Worm (Caenorhabditis elegans) whole organism, L4 larva: Measurements from ENCODE around the gene B0365.9.

Experiments
- R02D3.7 ChIP-seq: fragments of 150-350 bp; sonication (generic microtip); optimal IDR thresholded peaks from 3 replicates; lab custom pipeline; 2014; ENCODE audit warnings: missing biosample characterization, missing genetic modification characterization
- egl-27 ChIP-seq: sonication (generic microtip); optimal IDR thresholded peaks from 3 replicates; lab custom pipeline; 2017; ENCODE audit warnings: missing biosample characterization, missing genetic modification reagents, missing genetic modification characterization
- lin-39 ChIP-seq: fragments of 150-350 bp; optimal IDR thresholded peaks from 2 replicates; lab custom pipeline; 2014; ENCODE audit warnings: missing biosample characterization, missing genetic modification reagents, missing genetic modification characterization
- mep-1 ChIP-seq: fragments of 150-350 bp; sonication (generic microtip); optimal IDR thresholded peaks from 3 replicates; lab custom pipeline; 2014; ENCODE audit warnings: missing biosample characterization, missing genetic modification characterization
- nhr-11 ChIP-seq: fragments of 150-350 bp; optimal IDR thresholded peaks from 2 replicates; lab custom pipeline; 2014; ENCODE audit warnings: missing biosample characterization, missing genetic modification characterization
- nhr-25 ChIP-seq: sonication (generic microtip); optimal IDR thresholded peaks from 2 replicates; lab custom pipeline; 2017; ENCODE audit warnings: missing genetic modification characterization, mild to moderate bottlenecking, missing compliant biosample characterization, antibody characterized with exemption, moderate library complexity, borderline replicate concordance; ENCODE audit not compliant: insufficient read depth
- pqm-1 ChIP-seq: sonication (generic microtip); optimal IDR thresholded peaks from 2 replicates; lab custom pipeline; 2017; ENCODE audit warnings: missing biosample characterization, missing genetic modification characterization
- unc-62 ChIP-seq, 3 experiments: fragments of 150-350 bp in 1 of 3; sonication (generic microtip); optimal IDR thresholded peaks in 2 of 3; peaks in 1 of 3; 1 replicate in 1 of 3; 2 replicates in 2 of 3; lab custom pipeline; 2014 to 2017; ENCODE audit warnings: missing biosample characterization in 3 of 3, missing genetic modification characterization in 3 of 3, missing genetic modification reagents in 3 of 3, missing genotype in 1 of 3

DNA sequence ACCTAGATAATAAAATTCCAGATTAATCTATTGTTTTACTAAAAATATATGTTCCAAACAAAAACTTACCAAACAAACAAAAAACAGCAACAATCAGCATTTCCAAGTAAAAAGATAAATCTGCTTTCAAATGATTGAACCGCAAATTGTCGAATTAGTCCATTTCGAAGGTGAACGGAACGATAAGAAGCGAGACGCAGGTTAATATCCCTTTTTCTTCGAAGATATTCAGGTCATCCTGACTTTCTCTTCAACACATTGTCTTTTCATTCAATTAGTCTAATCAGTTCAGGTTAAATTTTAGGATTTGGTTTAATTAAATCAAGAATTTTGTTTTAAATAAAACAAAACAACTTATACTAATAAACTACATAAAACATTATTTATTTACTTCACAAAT lies at the start of gene B0365.9:
- no peak for TF ChIP-seq mep-1 (tag; lab: Kevin White, UChicago)
- no peak for TF ChIP-seq lin-39 (tag; lab: Kevin White, UChicago)
- no peak for TF ChIP-seq unc-62 (GFP tag; optimal IDR thresholded peaks at IDR 0.05 in 1 of 2; lab: Kevin White, UChicago)
- TF ChIP-seq unc-62 (tag; optimal IDR thresholded peaks at IDR 0.05; lab: Kevin White, UChicago): no peak
- TF ChIP-seq egl-27: no peak
- TF ChIP-seq nhr-11: no peak
- TF ChIP-seq R02D3.7 (tag; lab: Kevin White, UChicago): no peak
- no peak for TF ChIP-seq pqm-1 (tag; lab: Kevin White, UChicago)
- no peak for TF ChIP-seq nhr-25 (tag; lab: Kevin White, UChicago)
